Worm (Caenorhabditis elegans) whole organism, L1 larva: Measurements from ENCODE around the gene F54B11.5.

Experiments
- C16A3.4 ChIP-seq: fragments of 150-350 bp; optimal IDR thresholded peaks from 2 replicates; lab custom pipeline; 2014; ENCODE audit warnings: missing biosample characterization, missing genetic modification characterization
- C34B4.2 ChIP-seq: sonication (generic microtip); optimal IDR thresholded peaks from 2 replicates; lab custom pipeline; 2017; ENCODE audit warnings: mild to moderate bottlenecking, missing genetic modification characterization, missing compliant biosample characterization
- ama-1 ChIP-seq: fragments of 150-350 bp; optimal IDR thresholded peaks from 2 replicates; lab custom pipeline; 2014
- blmp-1 ChIP-seq: fragments of 150-350 bp; optimal IDR thresholded peaks from 2 replicates; lab custom pipeline; 2014; ENCODE audit warnings: missing biosample characterization, missing genetic modification characterization
- ceh-82 ChIP-seq, 3 experiments: fragments of 150-350 bp in 1 of 3; sonication (generic microtip) in 2 of 3; optimal IDR thresholded peaks; 2 replicates each; lab custom pipeline; 2014 to 2017; ENCODE audit warnings: missing biosample characterization in 3 of 3, missing genetic modification characterization in 3 of 3
- ceh-88 ChIP-seq: fragments of 200-800 bp; sonication (Bioruptor generic); IDR thresholded peaks from 2 replicates; pipeline ENCODE4 v1.3.6; 2022; ENCODE audit warnings: missing genetic modification characterization, missing compliant biosample characterization
- ceh-90 ChIP-seq: sonication (generic microtip); optimal IDR thresholded peaks from 2 replicates; lab custom pipeline; 2016; ENCODE audit warnings: missing genetic modification characterization, missing compliant biosample characterization
- egl-13 ChIP-seq: sonication (generic microtip); optimal IDR thresholded peaks from 2 replicates; lab custom pipeline; 2016; ENCODE audit warnings: missing genotype, missing genetic modification reagents, missing genetic modification characterization, missing compliant biosample characterization
- fkh-10 ChIP-seq: sonication (generic microtip); optimal IDR thresholded peaks from 2 replicates; lab custom pipeline; 2017; ENCODE audit warnings: missing biosample characterization, missing genetic modification reagents, missing genetic modification characterization
- fkh-4 ChIP-seq: sonication (generic microtip); optimal IDR thresholded peaks from 2 replicates; lab custom pipeline; 2016; ENCODE audit warnings: missing compliant biosample characterization, missing genetic modification characterization, borderline replicate concordance
- fkh-8 ChIP-seq: sonication (generic microtip); optimal IDR thresholded peaks from 2 replicates; lab custom pipeline; 2016; ENCODE audit warnings: mild to moderate bottlenecking, missing genetic modification characterization, missing compliant biosample characterization
- grh-1 ChIP-seq: fragments of 200-800 bp; sonication (Bioruptor generic); IDR thresholded peaks from 2 replicates; pipeline ENCODE4 v1.3.6; 2022; ENCODE audit warnings: missing genetic modification reagents, missing genetic modification characterization, missing compliant biosample characterization
- hlh-4 ChIP-seq: sonication (generic microtip); optimal IDR thresholded peaks from 2 replicates; lab custom pipeline; 2016; ENCODE audit warnings: mild to moderate bottlenecking, missing genetic modification characterization, missing compliant biosample characterization
- irx-1 ChIP-seq: sonication (generic microtip); optimal IDR thresholded peaks from 2 replicates; lab custom pipeline; 2016; ENCODE audit warnings: missing genetic modification characterization, missing compliant biosample characterization
- isw-1 ChIP-seq: fragments of 200-800 bp; sonication (Bioruptor generic); IDR thresholded peaks from 2 replicates; pipeline ENCODE4 v1.3.6; 2022; ENCODE audit warnings: missing genetic modification characterization, missing compliant biosample characterization
- jun-1 ChIP-seq: fragments of 150-350 bp; optimal IDR thresholded peaks from 2 replicates; lab custom pipeline; 2014; ENCODE audit warnings: missing biosample characterization, missing genetic modification reagents, missing genetic modification characterization
- lin-15B ChIP-seq: fragments of 150-350 bp; sonication (generic microtip); optimal IDR thresholded peaks from 3 replicates; lab custom pipeline; 2014; ENCODE audit warnings: missing biosample characterization, missing genetic modification characterization
- lin-35 ChIP-seq, 2 experiments: fragments of 150-350 bp; optimal IDR thresholded peaks; 2 replicates each; lab custom pipeline; 2014; ENCODE audit warnings: missing biosample characterization in 2 of 2, missing genetic modification characterization in 2 of 2, missing genetic modification reagents in 2 of 2
- lin-39 ChIP-seq: fragments of 150-350 bp; optimal IDR thresholded peaks from 2 replicates; lab custom pipeline; 2014; ENCODE audit warnings: missing biosample characterization, missing genetic modification reagents, missing genetic modification characterization
- lir-3 ChIP-seq: sonication (generic microtip); optimal IDR thresholded peaks from 2 replicates; lab custom pipeline; 2016; ENCODE audit warnings: mild to moderate bottlenecking, missing genetic modification characterization, moderate library complexity, missing compliant biosample characterization; ENCODE audit not compliant: poor library complexity
- lsy-2 ChIP-seq, 2 experiments: fragments of 150-350 bp; optimal IDR thresholded peaks; 2 replicates each; lab custom pipeline; 2014; ENCODE audit warnings: missing biosample characterization in 2 of 2, missing genetic modification characterization in 2 of 2
- mab-9 ChIP-seq: fragments of 200-800 bp; sonication (Bioruptor generic); IDR thresholded peaks from 2 replicates; pipeline ENCODE4 v1.3.6; 2022; ENCODE audit warnings: missing genetic modification reagents, missing genetic modification characterization, missing compliant biosample characterization
- mdl-1 ChIP-seq, 2 experiments: fragments of 150-350 bp; optimal IDR thresholded peaks; 2 replicates each; lab custom pipeline; 2014 to 2017; ENCODE audit warnings: missing biosample characterization in 2 of 2, missing genetic modification characterization in 2 of 2, inconsistent platforms in 1 of 2
- mef-2 ChIP-seq: fragments of 150-350 bp; optimal IDR thresholded peaks from 2 replicates; lab custom pipeline; 2014; ENCODE audit warnings: missing biosample characterization, missing genetic modification characterization
- nhr-11 ChIP-seq: fragments of 150-350 bp; optimal IDR thresholded peaks from 2 replicates; lab custom pipeline; 2014; ENCODE audit warnings: missing biosample characterization, missing genetic modification characterization
- nhr-19 ChIP-seq: fragments of 200-800 bp; sonication (Bioruptor generic); conservative IDR thresholded peaks from 2 replicates; pipeline ENCODE4 v1.3.6; 2022; ENCODE audit warnings: missing genetic modification characterization, missing compliant biosample characterization
- nhr-28 ChIP-seq: fragments of 150-350 bp; optimal IDR thresholded peaks from 2 replicates; lab custom pipeline; 2014; ENCODE audit warnings: missing biosample characterization, missing genetic modification characterization
- pag-3 ChIP-seq: sonication (generic microtip); optimal IDR thresholded peaks from 2 replicates; lab custom pipeline; 2017; ENCODE audit warnings: missing genetic modification characterization, mild to moderate bottlenecking, missing compliant biosample characterization, antibody characterized with exemption, borderline replicate concordance; ENCODE audit not compliant: insufficient read depth
- pax-3 ChIP-seq: fragments of 200-800 bp; sonication (Bioruptor generic); optimal IDR thresholded peaks from 2 replicates; lab custom pipeline; 2018; ENCODE audit warnings: mild to moderate bottlenecking, missing genetic modification characterization, moderate library complexity, missing compliant biosample characterization
- rnt-1 ChIP-seq: sonication (generic microtip); optimal IDR thresholded peaks from 2 replicates; lab custom pipeline; 2016; ENCODE audit warnings: mild to moderate bottlenecking, missing genetic modification characterization, moderate library complexity, missing compliant biosample characterization
- skn-1 ChIP-seq: fragments of 150-350 bp; optimal IDR thresholded peaks from 2 replicates; lab custom pipeline; 2014; ENCODE audit warnings: missing biosample characterization, missing genetic modification characterization
- swsn-7 ChIP-seq: sonication (generic microtip); optimal IDR thresholded peaks from 2 replicates; lab custom pipeline; 2016; ENCODE audit warnings: missing genetic modification characterization, missing compliant biosample characterization
- tlp-1 ChIP-seq: fragments of 150-350 bp; optimal IDR thresholded peaks from 2 replicates; lab custom pipeline; 2014; ENCODE audit warnings: missing biosample characterization, missing genetic modification characterization
- unc-30 ChIP-seq: sonication (generic microtip); optimal IDR thresholded peaks from 2 replicates; lab custom pipeline; 2017; ENCODE audit warnings: missing biosample characterization, missing genetic modification characterization
- unc-62 ChIP-seq: fragments of 150-350 bp; optimal IDR thresholded peaks from 2 replicates; lab custom pipeline; 2014; ENCODE audit warnings: missing biosample characterization, missing genetic modification reagents, missing genetic modification characterization
- unc-86 ChIP-seq: sonication (generic microtip); optimal IDR thresholded peaks from 2 replicates; lab custom pipeline; 2016; ENCODE audit warnings: missing genetic modification characterization, missing compliant biosample characterization
- unc-98 ChIP-seq: fragments of 200-800 bp; sonication (Bioruptor generic); IDR thresholded peaks from 2 replicates; pipeline ENCODE4 v1.3.6; 2022; ENCODE audit warnings: missing genetic modification characterization, missing compliant biosample characterization
- zip-4 ChIP-seq: fragments of 200-800 bp; sonication (Bioruptor generic); optimal IDR thresholded peaks from 2 replicates; lab custom pipeline; 2018; ENCODE audit warnings: mild to moderate bottlenecking, missing genetic modification characterization, moderate library complexity, missing compliant biosample characterization
- ztf-11 ChIP-seq, 2 experiments: sonication (generic microtip); optimal IDR thresholded peaks; 2 replicates each; lab custom pipeline; 2016 to 2017; ENCODE audit warnings: missing genetic modification characterization in 2 of 2, missing biosample characterization in 1 of 2, missing compliant biosample characterization in 1 of 2
- ztf-4 ChIP-seq: fragments of 150-350 bp; optimal IDR thresholded peaks from 2 replicates; lab custom pipeline; 2014; ENCODE audit warnings: missing biosample characterization, missing genetic modification characterization

The F54B11.5 gene

ce11 chrX:13598021-13598499 lies 2.2 kb upstream of the F54B11.5 start, which contains the start of gene bra-1 (continued):
- TF ChIP-seq mdl-1 (tag; optimal IDR thresholded peaks at IDR 0.05; lab: Kevin White, UChicago) (no peak), unc-86 (peak; percentile 75), mab-9 (no peak), unc-30 (tag; lab: Kevin White, UChicago) (no peak), lin-35 (GFP tag; optimal IDR thresholded peaks at IDR 0.05; lab: Kevin White, UChicago) (peak; percentile 47 to 52), blmp-1 (tag; lab: Kevin White, UChicago) (peak; percentile 15), fkh-8 (tag; lab: Kevin White, UChicago) (peak; percentile 94), zip-4 (GFP tag; lab: Kevin White, UChicago) (no peak), isw-1 (GFP tag; lab: Robert Waterston, UW) (peak; percentile 32), ztf-11 (tag; optimal IDR thresholded peaks at IDR 0.05; lab: Kevin White, UChicago) (peak in 1 of 2 experiments; percentile 42), lir-3 (tag; lab: Kevin White, UChicago) (no peak), hlh-4 (tag; lab: Kevin White, UChicago) (no peak), ceh-82 (tag; optimal IDR thresholded peaks at IDR 0.05; lab: Kevin White, UChicago) (peak in 1 of 3 experiments; percentile 68), skn-1 (tag; lab: Kevin White, UChicago) (peak; percentile 27), ceh-90 (tag; lab: Kevin White, UChicago) (no peak), unc-62 (GFP tag; lab: Kevin White, UChicago) (no peak), swsn-7 (tag; lab: Kevin White, UChicago) (peak; percentile 71), lin-39 (tag; lab: Kevin White, UChicago) (no peak), lsy-2 (tag; optimal IDR thresholded peaks at IDR 0.05; lab: Kevin White, UChicago) (peak; percentile 47 to 59), nhr-28 (no peak), unc-98 (GFP tag; lab: Robert Waterston, UW) (no peak), ama-1 (no peak), C16A3.4 (peak; percentile 52), grh-1 (no peak), nhr-11 (tag; lab: Kevin White, UChicago) (no peak), ceh-88 (GFP tag; lab: Robert Waterston, UW) (peak; percentile 9; the same call in 1 of the 2 replicates), rnt-1 (tag; lab: Kevin White, UChicago) (peak; percentile 12), irx-1 (tag; lab: Kevin White, UChicago) (peak; percentile 33), fkh-10 (GFP tag; lab: Kevin White, UChicago) (peak; percentile 31), pag-3 (tag; lab: Kevin White, UChicago) (no peak), mef-2 (tag; lab: Kevin White, UChicago) (no peak), nhr-19 (GFP tag; lab: Robert Waterston, UW) (peak; percentile 12; the same call in 1 of the 2 replicates), egl-13 (tag; lab: Kevin White, UChicago) (peak; percentile 86), tlp-1 (tag; lab: Kevin White, UChicago) (no peak), C34B4.2 (tag; lab: Kevin White, UChicago) (no peak), ztf-4 (tag; lab: Kevin White, UChicago) (peak; percentile 29)

- TF ChIP-seq nhr-11 (tag; lab: Kevin White, UChicago), result no peak
- no peak for TF ChIP-seq fkh-4 (tag; lab: Kevin White, UChicago)
- no peak for TF ChIP-seq ceh-82 (tag; optimal IDR thresholded peaks at IDR 0.05; lab: Kevin White, UChicago)
- no peak for TF ChIP-seq irx-1 (tag; lab: Kevin White, UChicago)
- no peak for TF ChIP-seq jun-1
- TF ChIP-seq ama-1, result no peak
- no peak for TF ChIP-seq lin-15B (tag; lab: Kevin White, UChicago)
- TF ChIP-seq pax-3, result no peak
- TF ChIP-seq ztf-11 (tag; optimal IDR thresholded peaks at IDR 0.05; lab: Kevin White, UChicago), result no peak
- TF ChIP-seq swsn-7 (tag; lab: Kevin White, UChicago), result no peak
These were observed 3.5 kb downstream of the F54B11.5 start, which contains the start of gene F54B11.4 for ce11 chrX:13592367-13592766. F54B11.4 (plus strand) TSS chrX:13592667.
